Fruit fly (Drosophila melanogaster): ENCODE data around the gene CG14645.

The CG14645 gene

DNA sequence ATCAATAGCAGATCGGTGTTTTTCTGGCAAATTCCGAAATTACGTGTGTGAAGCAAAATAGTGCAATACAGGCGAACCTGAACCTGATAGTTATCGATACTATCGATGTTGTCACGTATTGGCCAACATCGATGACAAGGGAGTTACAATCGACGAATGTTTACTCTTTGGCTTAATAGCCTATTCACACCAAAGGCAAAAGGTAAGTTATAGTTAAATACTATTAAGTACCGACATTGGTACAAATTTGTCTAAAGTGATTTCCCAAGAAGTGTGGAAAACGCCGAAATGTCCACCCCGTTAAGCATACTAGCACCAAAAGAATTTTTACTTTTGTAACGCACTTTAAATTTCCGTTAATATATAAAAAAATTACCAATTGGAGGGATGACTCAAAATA lies 934 bp upstream of the CG14645 start, which contains the start of gene CG9776 (continued):
- TF ChIP-seq CG15073 (GFP tag; optimal IDR thresholded peaks at IDR 0.05) (peak; percentile 5), CG17802 (tag; optimal IDR thresholded peaks at IDR 0.05) (peak; percentile 96), CG12659 (GFP tag; optimal IDR thresholded peaks at IDR 0.05) (peak; percentile 82), nerfin-1 (tag; optimal IDR thresholded peaks at IDR 0.05) (no peak), pita (GFP tag; optimal IDR thresholded peaks at IDR 0.05) (no peak), ash1 (GFP tag; optimal IDR thresholded peaks at IDR 0.05) (no peak), CG4360 (GFP tag; IDR thresholded peaks at IDR 0.05) (no peak), tin (GFP tag; optimal IDR thresholded peaks at IDR 0.05) (peak; percentile 47), gsb (GFP tag; IDR thresholded peaks at IDR 0.05) (no peak), disco-r (GFP tag; optimal IDR thresholded peaks at IDR 0.05) (peak; percentile 11), CG4282 (GFP tag; optimal IDR thresholded peaks at IDR 0.05) (peak; percentile 54), Fer1 (GFP tag; optimal IDR thresholded peaks at IDR 0.05) (no peak), Hmr (GFP tag; optimal IDR thresholded peaks at IDR 0.05) (no peak), row (GFP tag; IDR thresholded peaks at IDR 0.05) (peak; percentile 87), tll (GFP tag; optimal IDR thresholded peaks at IDR 0.05) (peak in 1 of 2 experiments; percentile 28), sug (tag; optimal IDR thresholded peaks at IDR 0.05) (no peak), ham (GFP tag; IDR thresholded peaks at IDR 0.05) (no peak), CG15514 (GFP tag; optimal IDR thresholded peaks at IDR 0.05) (peak; percentile 96), CG2116 (GFP tag; optimal IDR thresholded peaks at IDR 0.05) (peak; percentile 85), CG33213 (GFP tag; optimal IDR thresholded peaks at IDR 0.05) (peak; percentile 86), Sin3A (optimal IDR thresholded peaks at IDR 0.05) (peak; percentile 63), CG7786 (GFP tag; optimal IDR thresholded peaks at IDR 0.05) (peak; percentile 58), CG9876 (GFP tag; optimal IDR thresholded peaks at IDR 0.05) (peak; percentile 16), TFAM (GFP tag; optimal IDR thresholded peaks at IDR 0.05) (no peak), aop (GFP tag; IDR thresholded peaks at IDR 0.05) (0 out of 2 replicates have a peak, but pooled peaks have one; percentile 14), CG32767 (GFP tag; IDR thresholded peaks at IDR 0.05) (no peak), usp (GFP tag; optimal IDR thresholded peaks at IDR 0.05) (no peak), CG1603 (tag; optimal IDR thresholded peaks at IDR 0.05) (peak; percentile 95), CG1647 (GFP tag; optimal IDR thresholded peaks at IDR 0.05) (peak; percentile 23), Eip74EF (GFP tag; optimal IDR thresholded peaks at IDR 0.05) (peak in 1 of 2 experiments; percentile 48), CG13287 (GFP tag; IDR thresholded peaks at IDR 0.05; ENCODE audit: partially characterized antibody) (peak; percentile 98), da (GFP tag; optimal IDR thresholded peaks at IDR 0.05) (peak; percentile 34), D (optimal IDR thresholded peaks at IDR 0.05) (no peak), D (GFP tag; optimal IDR thresholded peaks at IDR 0.05) (peak; percentile 20), Drgx (GFP tag; IDR thresholded peaks at IDR 0.05) (no peak), shn (GFP tag; optimal IDR thresholded peaks at IDR 0.05) (peak; percentile 71), gsb-n (tag; optimal IDR thresholded peaks at IDR 0.05) (no peak), CG7372 (GFP tag; IDR thresholded peaks at IDR 0.05) (peak; percentile 32; the same call in 1 of the 2 replicates), bigmax (GFP tag; optimal IDR thresholded peaks at IDR 0.05) (peak; percentile 29), Opbp (GFP tag; IDR thresholded peaks at IDR 0.05; ENCODE audit: partially characterized antibody) (peak; percentile 98), CG11696 (GFP tag; IDR thresholded peaks at IDR 0.05) (no peak), chinmo (GFP tag; IDR thresholded peaks at IDR 0.05; ENCODE audit: partially characterized antibody) (peak; percentile 99), CG12104 (GFP tag; optimal IDR thresholded peaks at IDR 0.05) (peak; percentile 46), CG6854 (GFP tag; optimal IDR thresholded peaks at IDR 0.05) (no peak), Optix (GFP tag; IDR thresholded peaks at IDR 0.05) (peak; percentile 58; the same call in 2 of the 3 replicates), CG14014 (GFP tag; IDR thresholded peaks at IDR 0.05) (no peak), CG5245 (GFP tag; optimal IDR thresholded peaks at IDR 0.05) (no peak), CG11723 (GFP tag; optimal IDR thresholded peaks at IDR 0.05) (peak; percentile 71), jumu (GFP tag; optimal IDR thresholded peaks at IDR 0.05) (peak; percentile 41), CG8924 (tag; optimal IDR thresholded peaks at IDR 0.05) (no peak), CG12299 (tag; optimal IDR thresholded peaks at IDR 0.05) (peak; percentile 40)

Data from whole organism, embryonic.